Fruit fly (Drosophila melanogaster) whole organism, embryonic: Measurements from ENCODE around the gene APP-BP1.

Experiments used
- Awh ChIP-seq: fragments of 200-800 bp; sonication (Bioruptor generic); IDR thresholded peaks from 2 replicates; pipeline ENCODE4, ENCODE4 v1.3.6; 2022; ENCODE audit warnings: missing biosample characterization, missing genetic modification characterization
- BEAF-32 ChIP-seq: fragments of 200-800 bp; sonication (Bioruptor generic); optimal IDR thresholded peaks from 3 replicates; lab custom pipeline; 2017; ENCODE audit warnings: missing biosample characterization, missing genetic modification characterization, mild to moderate bottlenecking, moderate library complexity, missing genetic modification reagents
- CG10543 ChIP-seq: fragments of 200-800 bp; sonication (Bioruptor generic); optimal IDR thresholded peaks from 3 replicates; lab custom pipeline; 2017; ENCODE audit warnings: missing biosample characterization, mild to moderate bottlenecking, missing genetic modification characterization, moderate library complexity
- CG10654 ChIP-seq: fragments of 200-800 bp; sonication (Bioruptor generic); optimal IDR thresholded peaks from 2 replicates; lab custom pipeline; 2016; ENCODE audit warnings: missing biosample characterization, missing genetic modification characterization
- CG13287 ChIP-seq: fragments of 200-800 bp; sonication (Bioruptor generic); IDR thresholded peaks from 2 replicates; pipeline ENCODE4 v1.3.6; 2022; ENCODE audit warnings: missing biosample characterization, missing genetic modification characterization; ENCODE audit not compliant: partially characterized antibody
- CG14050 ChIP-seq: fragments of 200-800 bp; sonication (Bioruptor generic); IDR thresholded peaks from 3 replicates; pipeline ENCODE4 v1.3.6; 2022; ENCODE audit warnings: missing biosample characterization, missing genetic modification characterization
- CG14860 ChIP-seq: fragments of 200-800 bp; sonication (Bioruptor generic); IDR thresholded peaks from 3 replicates; pipeline ENCODE4 v1.3.6; 2022; ENCODE audit warnings: missing biosample characterization, missing genetic modification characterization; ENCODE audit not compliant: partially characterized antibody
- CG1602 ChIP-seq: fragments of 200-800 bp; sonication (Bioruptor generic); optimal IDR thresholded peaks from 3 replicates; lab custom pipeline; 2016; ENCODE audit warnings: missing biosample characterization, missing genetic modification characterization
- CG16813 ChIP-seq: fragments of 200-800 bp; sonication (Bioruptor generic); IDR thresholded peaks from 3 replicates; pipeline ENCODE4 v1.3.6; 2022; ENCODE audit warnings: missing biosample characterization, missing genetic modification characterization; ENCODE audit not compliant: partially characterized antibody
- CG16863 ChIP-seq: fragments of 200-800 bp; sonication (Bioruptor generic); optimal IDR thresholded peaks from 3 replicates; lab custom pipeline; 2016; ENCODE audit warnings: missing biosample characterization, missing genetic modification characterization
- CG17385 ChIP-seq: fragments of 200-800 bp; sonication (Bioruptor generic); optimal IDR thresholded peaks from 3 replicates; lab custom pipeline; 2018; ENCODE audit warnings: missing biosample characterization, mild to moderate bottlenecking, missing genetic modification characterization
- CG17802 ChIP-seq: fragments of 200-800 bp; sonication (Bioruptor generic); optimal IDR thresholded peaks from 2 replicates; lab custom pipeline; 2018; ENCODE audit warnings: missing biosample characterization, mild to moderate bottlenecking, missing genetic modification characterization, moderate library complexity
- CG1792 ChIP-seq: fragments of 200-800 bp; sonication (Bioruptor generic); optimal IDR thresholded peaks from 2 replicates; lab custom pipeline; 2016; ENCODE audit warnings: missing biosample characterization, missing genetic modification characterization
- CG32767 ChIP-seq: fragments of 200-800 bp; sonication (Bioruptor generic); IDR thresholded peaks from 2 replicates; pipeline ENCODE4 v1.3.6; 2022; ENCODE audit warnings: missing biosample characterization, missing genetic modification characterization
- CG3838 ChIP-seq: fragments of 200-800 bp; sonication (Bioruptor generic); optimal IDR thresholded peaks from 3 replicates; lab custom pipeline; 2016; ENCODE audit warnings: missing biosample characterization, missing genetic modification characterization
- CG3995 ChIP-seq: fragments of 200-800 bp; sonication (Bioruptor generic); optimal IDR thresholded peaks from 3 replicates; lab custom pipeline; 2016; ENCODE audit warnings: missing biosample characterization, missing genetic modification characterization
- CG4282 ChIP-seq: fragments of 200-800 bp; sonication (Bioruptor generic); optimal IDR thresholded peaks from 2 replicates; lab custom pipeline; 2016; ENCODE audit warnings: missing biosample characterization, missing genetic modification characterization
- CG4424 ChIP-seq: fragments of 200-800 bp; sonication (Bioruptor generic); optimal IDR thresholded peaks from 3 replicates; lab custom pipeline; 2016; ENCODE audit warnings: missing biosample characterization, missing genetic modification characterization
- CG6689 ChIP-seq: fragments of 200-800 bp; sonication (Bioruptor generic); IDR thresholded peaks from 2 replicates; pipeline ENCODE4 v1.3.6; 2022; ENCODE audit warnings: missing biosample characterization, missing genetic modification characterization
- CG7372 ChIP-seq: fragments of 200-800 bp; sonication (Bioruptor generic); IDR thresholded peaks from 2 replicates; pipeline ENCODE4 v1.3.6; 2022; ENCODE audit warnings: missing biosample characterization, missing genetic modification characterization
- CG9797 ChIP-seq: fragments of 200-800 bp; sonication (Bioruptor generic); optimal IDR thresholded peaks from 3 replicates; lab custom pipeline; 2018; ENCODE audit warnings: missing biosample characterization, mild to moderate bottlenecking, missing genetic modification characterization
- D19A ChIP-seq: fragments of 200-800 bp; optimal IDR thresholded peaks from 3 replicates; lab custom pipeline; 2019; ENCODE audit warnings: missing biosample characterization, mild to moderate bottlenecking, missing genetic modification characterization, moderate library complexity
- Drgx ChIP-seq: fragments of 200-800 bp; sonication (Bioruptor generic); IDR thresholded peaks from 2 replicates; pipeline ENCODE4 v1.3.6; 2022; ENCODE audit warnings: missing biosample characterization, missing genetic modification characterization
- ERR ChIP-seq: fragments of 200-800 bp; sonication (Bioruptor generic); optimal IDR thresholded peaks from 2 replicates; lab custom pipeline; 2016; ENCODE audit warnings: missing biosample characterization, missing genetic modification characterization
- Ets65A ChIP-seq: fragments of 200-800 bp; sonication (Bioruptor generic); peaks from one replicate; lab custom pipeline; 2016; ENCODE audit warnings: missing biosample characterization, missing genetic modification characterization
- Ets97D ChIP-seq: fragments of 200-800 bp; sonication (Bioruptor generic); optimal IDR thresholded peaks from 3 replicates; lab custom pipeline; 2016; ENCODE audit warnings: missing biosample characterization, missing genetic modification characterization
- HmgD ChIP-seq: fragments of 200-800 bp; sonication (Bioruptor generic); optimal IDR thresholded peaks from 3 replicates; lab custom pipeline; 2016; ENCODE audit warnings: missing biosample characterization, missing genetic modification characterization
- MBD-R2 ChIP-seq: fragments of 200-800 bp; sonication (Bioruptor generic); IDR thresholded peaks from 2 replicates; pipeline ENCODE4 v1.3.6; 2022; ENCODE audit warnings: missing biosample characterization, missing genetic modification characterization
- Myb ChIP-seq: fragments of 200-800 bp; sonication (Bioruptor generic); optimal IDR thresholded peaks from 2 replicates; lab custom pipeline; 2016; ENCODE audit warnings: missing biosample characterization, missing genetic modification characterization
- NFAT ChIP-seq: fragments of 200-800 bp; sonication (Bioruptor generic); IDR thresholded peaks from 2 replicates; pipeline ENCODE4 v1.3.6; 2022; ENCODE audit warnings: missing biosample characterization, missing genetic modification characterization
- Nf-YA ChIP-seq: fragments of 200-800 bp; sonication (Bioruptor generic); IDR thresholded peaks from 2 replicates; pipeline ENCODE4 v1.3.6; 2022; ENCODE audit warnings: missing biosample characterization, missing genetic modification characterization
- NfI ChIP-seq: fragments of 200-800 bp; sonication (Bioruptor generic); optimal IDR thresholded peaks from 3 replicates; lab custom pipeline; 2018; ENCODE audit warnings: missing biosample characterization, mild to moderate bottlenecking, missing genetic modification characterization, moderate library complexity
- Ravus ChIP-seq: fragments of 200-800 bp; sonication (Bioruptor generic); IDR thresholded peaks from 2 replicates; pipeline ENCODE4 v1.3.6; 2022; ENCODE audit warnings: missing biosample characterization, missing genetic modification characterization
- Six4 ChIP-seq: fragments of 200-800 bp; sonication (Bioruptor generic); optimal IDR thresholded peaks from 2 replicates; lab custom pipeline; 2016; ENCODE audit warnings: missing biosample characterization, missing genetic modification characterization
- al ChIP-seq: fragments of 200-800 bp; sonication (Bioruptor generic); IDR thresholded peaks from 2 replicates; pipeline ENCODE4 v1.3.6; 2022; ENCODE audit warnings: missing biosample characterization, missing genetic modification characterization
- ase ChIP-seq: fragments of 200-800 bp; sonication (Bioruptor generic); IDR thresholded peaks from 3 replicates; pipeline ENCODE4 v1.3.6; 2022; ENCODE audit warnings: missing biosample characterization, missing genetic modification characterization
- cas ChIP-seq: fragments of 200-800 bp; sonication (Bioruptor generic); IDR thresholded peaks from 2 replicates; pipeline ENCODE4 v1.3.6; 2022; ENCODE audit warnings: missing biosample characterization, missing genetic modification characterization
- chm ChIP-seq: fragments of 200-800 bp; sonication (Bioruptor generic); IDR thresholded peaks from 2 replicates; pipeline ENCODE4 v1.3.6; 2022; ENCODE audit warnings: missing biosample characterization, missing genetic modification characterization
- crol ChIP-seq: fragments of 200-800 bp; sonication (Bioruptor generic); IDR thresholded peaks from 2 replicates; pipeline ENCODE4 v1.3.6; 2022; ENCODE audit warnings: missing biosample characterization, missing genetic modification characterization
- dimm ChIP-seq: fragments of 200-800 bp; sonication (Bioruptor generic); IDR thresholded peaks from 2 replicates; pipeline ENCODE4 v1.3.6; 2022; ENCODE audit warnings: missing biosample characterization, missing genetic modification characterization
- fd64A ChIP-seq: fragments of 200-800 bp; sonication (Bioruptor generic); optimal IDR thresholded peaks from 3 replicates; lab custom pipeline; 2018; ENCODE audit warnings: missing biosample characterization, mild to moderate bottlenecking, missing genetic modification characterization
- gcm ChIP-seq: fragments of 200-800 bp; sonication (Bioruptor generic); optimal IDR thresholded peaks from 2 replicates; lab custom pipeline; 2019; ENCODE audit warnings: missing biosample characterization, mild to moderate bottlenecking, missing genetic modification characterization, moderate library complexity
- gem ChIP-seq: fragments of 200-800 bp; sonication (Bioruptor generic); optimal IDR thresholded peaks from 2 replicates; lab custom pipeline; 2019; ENCODE audit warnings: missing biosample characterization, mild to moderate bottlenecking, missing genetic modification characterization, moderate library complexity
- grau ChIP-seq: fragments of 200-800 bp; optimal IDR thresholded peaks from 3 replicates; lab custom pipeline; 2019; ENCODE audit warnings: missing biosample characterization, mild to moderate bottlenecking, missing genetic modification characterization, moderate library complexity
- inv ChIP-seq: fragments of 200-800 bp; sonication (Bioruptor generic); IDR thresholded peaks from 2 replicates; pipeline ENCODE4 v1.3.6; 2022; ENCODE audit warnings: missing biosample characterization, missing genetic modification characterization; ENCODE audit not compliant: partially characterized antibody
- pnt ChIP-seq: fragments of 200-800 bp; sonication (Bioruptor generic); optimal IDR thresholded peaks from 3 replicates; lab custom pipeline; 2016; ENCODE audit warnings: missing biosample characterization, missing genetic modification characterization
- rib ChIP-seq: fragments of 200-800 bp; sonication (Bioruptor generic); IDR thresholded peaks from 2 replicates; pipeline ENCODE4 v1.3.6; 2022; ENCODE audit warnings: missing biosample characterization, missing genetic modification characterization
- run ChIP-seq: fragments of 200-800 bp; sonication (Bioruptor generic); optimal IDR thresholded peaks from 3 replicates; lab custom pipeline; 2018; ENCODE audit warnings: missing biosample characterization, mild to moderate bottlenecking, missing genetic modification characterization
- sens ChIP-seq: fragments of 200-800 bp; sonication (Bioruptor generic); peaks from one replicate; lab custom pipeline; 2016; ENCODE audit warnings: missing biosample characterization, missing genetic modification characterization
- tap ChIP-seq: fragments of 200-800 bp; optimal IDR thresholded peaks from 3 replicates; lab custom pipeline; 2019; ENCODE audit warnings: missing biosample characterization, mild to moderate bottlenecking, missing genetic modification characterization, moderate library complexity
- unpg ChIP-seq: fragments of 200-800 bp; sonication (Bioruptor generic); optimal IDR thresholded peaks from 3 replicates; lab custom pipeline; 2018; ENCODE audit warnings: missing biosample characterization, mild to moderate bottlenecking, missing genetic modification characterization, moderate library complexity

The APP-BP1 gene

dm6 chr3L:11091943-11092609 lies 6.1 kb upstream of the APP-BP1 start (continued):
- TF ChIP-seq CG14860 (no peak), Myb (peak; percentile 64), run (tag; lab: Kevin White, UChicago) (no peak), CG13287 (GFP tag; lab: Robert Waterston, UW) (no peak; the same call in 1 of the 2 replicates), CG14050 (GFP tag; lab: Robert Waterston, UW) (no peak), sens (GFP tag; lab: Kevin White, UChicago) (peak; percentile 6), Ravus (GFP tag; lab: Robert Waterston, UW) (no peak), ERR (peak; percentile 64), ase (GFP tag; lab: Robert Waterston, UW) (no peak), chm (GFP tag; lab: Robert Waterston, UW) (peak; percentile 84), unpg (GFP tag; lab: Kevin White, UChicago) (peak; percentile 35), crol (peak; percentile 86), CG16863 (peak; percentile 42), CG4424 (GFP tag; lab: Kevin White, UChicago) (peak; percentile 51), Six4 (peak; percentile 28), CG32767 (no peak), Ets97D (GFP tag; lab: Kevin White, UChicago) (peak; percentile 63), Drgx (no peak), D19A (no peak), Ets65A (GFP tag; lab: Kevin White, UChicago) (peak; percentile 68), fd64A (GFP tag; lab: Kevin White, UChicago) (no peak), CG10654 (GFP tag; lab: Kevin White, UChicago) (peak; percentile 37), CG9797 (GFP tag; lab: Kevin White, UChicago) (no peak), tap (tag; lab: Kevin White, UChicago) (no peak), NfI (GFP tag; lab: Kevin White, UChicago) (peak; percentile 62), CG17385 (GFP tag; lab: Kevin White, UChicago) (peak; percentile 55), CG7372 (no peak), CG1602 (peak; percentile 9), MBD-R2 (GFP tag; lab: Robert Waterston, UW) (peak; percentile 29; the same call in 1 of the 2 replicates), CG6689 (GFP tag; lab: Robert Waterston, UW) (no peak), CG1792 (peak; percentile 36), Nf-YA (GFP tag; lab: Robert Waterston, UW) (no peak), al (no peak), CG17802 (peak; percentile 12), gcm (GFP tag; lab: Kevin White, UChicago) (no peak), NFAT (GFP tag; lab: Robert Waterston, UW) (no peak; the same call in 1 of the 2 replicates), rib (GFP tag; lab: Robert Waterston, UW) (no peak), CG16813 (GFP tag; lab: Robert Waterston, UW) (0 out of 3 replicates have a peak, but pooled peaks have one; percentile 30), CG3838 (GFP tag; lab: Kevin White, UChicago) (no peak), BEAF-32 (GFP tag; lab: Kevin White, UChicago) (peak; percentile 1), pnt (GFP tag; lab: Kevin White, UChicago) (no peak), cas (GFP tag; lab: Robert Waterston, UW) (no peak), CG3995 (GFP tag; lab: Kevin White, UChicago) (peak; percentile 28), Awh (GFP tag; lab: Robert Waterston, UW) (no peak), CG10543 (GFP tag; lab: Kevin White, UChicago) (no peak), grau (peak; percentile 79), CG4282 (GFP tag; lab: Kevin White, UChicago) (no peak), HmgD (GFP tag; lab: Kevin White, UChicago) (no peak), dimm (no peak), gem (tag; lab: Kevin White, UChicago) (peak; percentile 10), inv (GFP tag; lab: Robert Waterston, UW) (no peak)
